Worm (Caenorhabditis elegans): Measurements from ENCODE around the gene unc-132.

Gene unc-132

ce11 chrV:3704688-3705087, 17.8 kb downstream of the unc-132 start, which contains the start of gene lin-40:
lin-40 (plus strand) TSS chrV:3704988.
- TF ChIP-seq scrt-1 (GFP tag; IDR thresholded peaks at IDR 0.05), result no peak
- no peak for TF ChIP-seq aly-1 (tag; optimal IDR thresholded peaks at IDR 0.05)
- no peak for TF ChIP-seq hmg-4 (GFP tag; optimal IDR thresholded peaks at IDR 0.05)

- no peak for TF ChIP-seq ceh-13 (GFP tag; optimal IDR thresholded peaks at IDR 0.05)
- no peak for TF ChIP-seq ets-7 (tag; optimal IDR thresholded peaks at IDR 0.05)
- TF ChIP-seq scrt-1 (GFP tag; IDR thresholded peaks at IDR 0.05), result no peak
- no peak for TF ChIP-seq pes-1 (GFP tag; IDR thresholded peaks at IDR 0.05)
- no peak for TF ChIP-seq hmg-4 (GFP tag; optimal IDR thresholded peaks at IDR 0.05)
- TF ChIP-seq tbx-37 (GFP tag; conservative IDR thresholded peaks at IDR 0.05), result no peak
- no peak for TF ChIP-seq flt-1 (GFP tag; IDR thresholded peaks at IDR 0.05)
- no peak for TF ChIP-seq B0310.2 (tag; optimal IDR thresholded peaks at IDR 0.05)
- TF ChIP-seq F13C5.2 (tag; optimal IDR thresholded peaks at IDR 0.05), result no peak
- no peak for TF ChIP-seq hnd-1 (tag; optimal IDR thresholded peaks at IDR 0.05)
- TF ChIP-seq tra-4 (tag; optimal IDR thresholded peaks at IDR 0.05), result no peak
- no peak for TF ChIP-seq ama-1 (optimal IDR thresholded peaks at IDR 0.05)
- no peak for TF ChIP-seq hmbx-1 (tag; optimal IDR thresholded peaks at IDR 0.05)
- TF ChIP-seq aly-1 (tag; optimal IDR thresholded peaks at IDR 0.05), result no peak
- TF ChIP-seq ceh-36 (tag; optimal IDR thresholded peaks at IDR 0.05), result no peak
- TF ChIP-seq tbx-11 (GFP tag; IDR thresholded peaks at IDR 0.05), result no peak
- no peak for TF ChIP-seq sea-1 (GFP tag; conservative IDR thresholded peaks at IDR 0.05)
Observed at ce11 chrV:3706167-3706566, 19.3 kb downstream of the unc-132 start.

ce11 chrV:3706893-3707292, 20.0 kb downstream of the unc-132 start:
- TF ChIP-seq hnd-1 (tag; optimal IDR thresholded peaks at IDR 0.05), result no peak
- TF ChIP-seq tbx-37 (GFP tag; conservative IDR thresholded peaks at IDR 0.05), result no peak
- no peak for TF ChIP-seq flt-1 (GFP tag; IDR thresholded peaks at IDR 0.05)
- TF ChIP-seq ama-1 (optimal IDR thresholded peaks at IDR 0.05), result no peak
- no peak for TF ChIP-seq aly-1 (tag; optimal IDR thresholded peaks at IDR 0.05)
- no peak for TF ChIP-seq tbx-11 (GFP tag; IDR thresholded peaks at IDR 0.05)
- TF ChIP-seq scrt-1 (GFP tag; IDR thresholded peaks at IDR 0.05), result no peak
- no peak for TF ChIP-seq ceh-13 (GFP tag; optimal IDR thresholded peaks at IDR 0.05)
- no peak for TF ChIP-seq pes-1 (GFP tag; IDR thresholded peaks at IDR 0.05)
- no peak for TF ChIP-seq ceh-36 (tag; optimal IDR thresholded peaks at IDR 0.05)
- TF ChIP-seq ets-7 (tag; optimal IDR thresholded peaks at IDR 0.05), result no peak
- no peak for TF ChIP-seq tra-4 (tag; optimal IDR thresholded peaks at IDR 0.05)
- TF ChIP-seq hmg-4 (GFP tag; optimal IDR thresholded peaks at IDR 0.05), result no peak
- no peak for TF ChIP-seq sea-1 (GFP tag; conservative IDR thresholded peaks at IDR 0.05)
- TF ChIP-seq F13C5.2 (tag; optimal IDR thresholded peaks at IDR 0.05), result no peak
- no peak for TF ChIP-seq hmbx-1 (tag; optimal IDR thresholded peaks at IDR 0.05)

- TF ChIP-seq ama-1 (optimal IDR thresholded peaks at IDR 0.05) (no peak), tra-4 (tag; optimal IDR thresholded peaks at IDR 0.05) (no peak), tbx-37 (GFP tag; conservative IDR thresholded peaks at IDR 0.05) (no peak), ets-7 (tag; optimal IDR thresholded peaks at IDR 0.05) (no peak), flt-1 (GFP tag; IDR thresholded peaks at IDR 0.05) (no peak), B0310.2 (tag; optimal IDR thresholded peaks at IDR 0.05) (no peak), aly-1 (tag; optimal IDR thresholded peaks at IDR 0.05) (no peak), sea-1 (GFP tag; conservative IDR thresholded peaks at IDR 0.05) (no peak), ceh-36 (tag; optimal IDR thresholded peaks at IDR 0.05) (no peak), hmbx-1 (tag; optimal IDR thresholded peaks at IDR 0.05) (no peak), hmg-4 (GFP tag; optimal IDR thresholded peaks at IDR 0.05) (no peak), tbx-11 (GFP tag; IDR thresholded peaks at IDR 0.05) (no peak), pes-1 (GFP tag; IDR thresholded peaks at IDR 0.05) (no peak), F13C5.2 (tag; optimal IDR thresholded peaks at IDR 0.05) (no peak), hnd-1 (tag; optimal IDR thresholded peaks at IDR 0.05) (no peak), ceh-13 (GFP tag; optimal IDR thresholded peaks at IDR 0.05) (no peak), scrt-1 (GFP tag; IDR thresholded peaks at IDR 0.05) (no peak)
Observed at ce11 chrV:3711544-3711943, 24.6 kb downstream of the unc-132 start.

- TF ChIP-seq sea-1 (GFP tag; conservative IDR thresholded peaks at IDR 0.05), result no peak
- TF ChIP-seq aly-1 (tag; optimal IDR thresholded peaks at IDR 0.05), result no peak
- TF ChIP-seq pes-1 (GFP tag; IDR thresholded peaks at IDR 0.05), result no peak
- TF ChIP-seq hmg-4 (GFP tag; optimal IDR thresholded peaks at IDR 0.05), result no peak
- no peak for TF ChIP-seq B0310.2 (tag; optimal IDR thresholded peaks at IDR 0.05)
- TF ChIP-seq flt-1 (GFP tag; IDR thresholded peaks at IDR 0.05), result no peak
- no peak for TF ChIP-seq tra-4 (tag; optimal IDR thresholded peaks at IDR 0.05)
- TF ChIP-seq scrt-1 (GFP tag; IDR thresholded peaks at IDR 0.05), result no peak
- TF ChIP-seq tbx-37 (GFP tag; conservative IDR thresholded peaks at IDR 0.05), result no peak
- TF ChIP-seq ets-7 (tag; optimal IDR thresholded peaks at IDR 0.05), result no peak
Observed at ce11 chrV:3712192-3712591, 25.3 kb downstream of the unc-132 start.

ce11 chrV:3712955-3713354, 26.0 kb downstream of the unc-132 start:
- peak; percentile 14 for TF ChIP-seq ceh-36 (tag; optimal IDR thresholded peaks at IDR 0.05)
- no peak for TF ChIP-seq ets-7 (tag; optimal IDR thresholded peaks at IDR 0.05)
- no peak for TF ChIP-seq tbx-37 (GFP tag; conservative IDR thresholded peaks at IDR 0.05)

- TF ChIP-seq pes-1 (GFP tag; IDR thresholded peaks at IDR 0.05) (no peak), hmbx-1 (tag; optimal IDR thresholded peaks at IDR 0.05) (no peak), sea-1 (GFP tag; conservative IDR thresholded peaks at IDR 0.05) (no peak), aly-1 (tag; optimal IDR thresholded peaks at IDR 0.05) (no peak)
Observed at ce11 chrV:3714750-3715149, 27.8 kb downstream of the unc-132 start.

- TF ChIP-seq ama-1 (optimal IDR thresholded peaks at IDR 0.05) (no peak), hnd-1 (tag; optimal IDR thresholded peaks at IDR 0.05) (no peak), hmbx-1 (tag; optimal IDR thresholded peaks at IDR 0.05) (no peak), pes-1 (GFP tag; IDR thresholded peaks at IDR 0.05) (no peak), sea-1 (GFP tag; conservative IDR thresholded peaks at IDR 0.05) (no peak), ceh-36 (tag; optimal IDR thresholded peaks at IDR 0.05) (no peak), ceh-13 (GFP tag; optimal IDR thresholded peaks at IDR 0.05) (no peak), tra-4 (tag; optimal IDR thresholded peaks at IDR 0.05) (no peak), tbx-11 (GFP tag; IDR thresholded peaks at IDR 0.05) (no peak), hmg-4 (GFP tag; optimal IDR thresholded peaks at IDR 0.05) (no peak), aly-1 (tag; optimal IDR thresholded peaks at IDR 0.05) (no peak), ets-7 (tag; optimal IDR thresholded peaks at IDR 0.05) (no peak), scrt-1 (GFP tag; IDR thresholded peaks at IDR 0.05) (no peak)
Observed at ce11 chrV:3715488-3716019, 28.6 kb downstream of the unc-132 start, which contains the start of gene nrsn-1. nrsn-1 (minus strand) TSS chrV:3715969.

All from whole organism, early embryonic.